Worm (Caenorhabditis elegans) whole organism, mixed stage, embryonic: Measurements from ENCODE around the gene pigs-1.

Experiments used
- elt-3 ChIP-seq: fragments of 150-350 bp; optimal IDR thresholded peaks from 2 replicates; lab custom pipeline; 2014; ENCODE audit warnings: missing biosample characterization, missing genetic modification characterization
- hlh-1 ChIP-seq: fragments of 150-350 bp; optimal IDR thresholded peaks from 2 replicates; lab custom pipeline; 2014; ENCODE audit warnings: missing biosample characterization, missing genetic modification reagents, missing genetic modification characterization
- lin-13 ChIP-seq: fragments of 150-350 bp; optimal IDR thresholded peaks from 2 replicates; lab custom pipeline; 2014; ENCODE audit warnings: missing biosample characterization, missing genetic modification characterization
- lsy-2 ChIP-seq: fragments of 150-350 bp; optimal IDR thresholded peaks from 2 replicates; lab custom pipeline; 2014; ENCODE audit warnings: missing biosample characterization, missing genetic modification characterization
- nhr-237 ChIP-seq: fragments of 150-350 bp; optimal IDR thresholded peaks from 2 replicates; lab custom pipeline; 2014; ENCODE audit warnings: missing biosample characterization, missing genetic modification characterization
- sptf-1 ChIP-seq: sonication (generic microtip); optimal IDR thresholded peaks from 2 replicates; lab custom pipeline; 2017; ENCODE audit warnings: mild to moderate bottlenecking, missing genetic modification characterization, moderate library complexity, missing compliant biosample characterization

DNA sequence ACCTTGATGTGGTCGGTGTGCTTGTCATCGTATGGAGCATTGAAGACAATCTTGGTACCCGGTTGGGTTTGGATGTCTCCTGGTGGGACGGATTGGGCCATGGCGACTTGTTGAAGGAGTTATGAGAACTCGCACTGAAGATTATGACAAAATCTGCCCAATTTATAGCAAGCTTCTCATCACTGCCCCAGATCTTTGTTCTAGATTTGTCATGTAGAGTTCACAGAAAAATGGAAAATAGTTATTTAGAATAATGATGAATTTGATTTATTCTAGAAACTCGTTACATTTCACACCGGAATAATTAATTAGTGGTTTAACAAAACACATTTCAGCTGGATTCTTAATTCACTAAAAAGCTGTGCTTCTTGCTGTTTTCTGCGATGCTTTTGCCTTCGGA lies 5.2 kb downstream of the pigs-1 start, which contains the start of gene msp-38:
- no peak for TF ChIP-seq lsy-2 (tag; lab: Kevin White, UChicago)
- no peak for TF ChIP-seq hlh-1 (tag; lab: Kevin White, UChicago)
- no peak for TF ChIP-seq elt-3 (tag; lab: Kevin White, UChicago)
- TF ChIP-seq sptf-1 = no peak
- TF ChIP-seq lin-13 = no peak
- no peak for TF ChIP-seq nhr-237 (tag; lab: Kevin White, UChicago)
